Worm (Caenorhabditis elegans) whole organism, mixed stage, embryonic: ENCODE results near the gene tag-89.
"Not testable (repeated sequence)": the region's sequence is repeated elsewhere in the genome, so short reads cannot be mapped to it uniquely, and the experiment has no call there.

Experiments
- ceh-39 ChIP-seq: fragments of 150-350 bp; optimal IDR thresholded peaks from 2 replicates; lab custom pipeline; 2014; ENCODE audit warnings: missing biosample characterization, missing genetic modification characterization
- mep-1 ChIP-seq: fragments of 150-350 bp; optimal IDR thresholded peaks from 2 replicates; lab custom pipeline; 2017; ENCODE audit warnings: missing biosample characterization, missing genetic modification reagents, missing genetic modification characterization, inconsistent platforms
- tbx-8 ChIP-seq: fragments of 200-800 bp; sonication (Bioruptor generic); optimal IDR thresholded peaks from 2 replicates; lab custom pipeline; 2018; ENCODE audit warnings: mild to moderate bottlenecking, missing genetic modification characterization, moderate library complexity, missing compliant biosample characterization

ce11 chrIV:11398267-11398825, 4.0 kb downstream of the tag-89 start, which contains the start of gene dsl-6:
- TF ChIP-seq ceh-39 (tag; lab: Kevin White, UChicago); tbx-8 (GFP tag; lab: Kevin White, UChicago); mep-1 (tag; lab: Kevin White, UChicago): not testable (repeated sequence)
